Worm (Caenorhabditis elegans) whole organism, L1 larva: Measurements from ENCODE around the gene W09B6.4.

ENCODE experiments used
- fkh-10 ChIP-seq: sonication (generic microtip); optimal IDR thresholded peaks from 2 replicates; lab custom pipeline; 2017; ENCODE audit warnings: missing biosample characterization, missing genetic modification reagents, missing genetic modification characterization
- nhr-237 ChIP-seq: fragments of 150-350 bp; optimal IDR thresholded peaks from 2 replicates; lab custom pipeline; 2014; ENCODE audit warnings: missing biosample characterization, missing genetic modification characterization
- xbp-1 ChIP-seq: sonication (generic microtip); optimal IDR thresholded peaks from 2 replicates; lab custom pipeline; 2016; ENCODE audit warnings: missing genetic modification characterization, missing compliant biosample characterization
- zag-1 ChIP-seq: fragments of 150-350 bp; optimal IDR thresholded peaks from 2 replicates; lab custom pipeline; 2014; ENCODE audit warnings: missing biosample characterization, missing genetic modification characterization

DNA sequence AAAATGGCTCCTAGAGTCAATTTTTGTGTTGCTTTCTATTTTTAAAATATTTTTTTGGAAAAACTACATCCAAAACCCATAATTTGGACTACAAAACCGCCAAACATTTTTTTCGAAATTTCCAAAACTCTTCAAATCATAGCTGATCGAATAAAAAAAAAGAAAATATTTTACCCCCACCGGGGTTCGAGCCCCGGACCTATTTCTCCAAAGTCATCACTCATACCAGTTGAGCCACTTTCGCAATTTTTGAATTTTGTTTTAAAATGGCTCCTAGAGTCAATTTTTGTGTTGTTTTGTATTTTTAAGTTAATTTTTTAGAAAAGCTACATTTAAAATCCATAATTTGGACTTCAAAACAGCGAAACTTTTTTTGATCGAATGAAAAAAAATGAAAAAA, 55.1 kb downstream of the W09B6.4 start:
- TF ChIP-seq xbp-1 (tag; lab: Kevin White, UChicago), result no peak
- no peak for TF ChIP-seq fkh-10
- TF ChIP-seq nhr-237 (tag; lab: Kevin White, UChicago), result no peak
- TF ChIP-seq zag-1 (tag; lab: Kevin White, UChicago), result no peak
